Fruit fly (Drosophila melanogaster): Measurements from ENCODE around the gene CG9631.

Gene CG9631

dm6 chr3R:14217839-14218238, 8.7 kb downstream of the CG9631 start, which contains the start of gene CG9649:
CG9649 (minus strand) TSS chr3R:14217882.
- TF ChIP-seq Dll (optimal IDR thresholded peaks at IDR 0.05) (no peak), EcR (GFP tag; optimal IDR thresholded peaks at IDR 0.05) (no peak), usp (GFP tag; optimal IDR thresholded peaks at IDR 0.05) (no peak), psq (optimal IDR thresholded peaks at IDR 0.05) (no peak), pan (optimal IDR thresholded peaks at IDR 0.05) (no peak), CG8478 (optimal IDR thresholded peaks at IDR 0.05) (no peak)

- TF ChIP-seq EcR (GFP tag; optimal IDR thresholded peaks at IDR 0.05) (no peak), psq (optimal IDR thresholded peaks at IDR 0.05) (no peak), pan (optimal IDR thresholded peaks at IDR 0.05) (no peak), usp (GFP tag; optimal IDR thresholded peaks at IDR 0.05) (no peak), CG8478 (optimal IDR thresholded peaks at IDR 0.05) (no peak), Dll (optimal IDR thresholded peaks at IDR 0.05) (no peak)
Observed at dm6 chr3R:14214776-14215175, 11.8 kb downstream of the CG9631 start, which contains the start of gene Dop1R1. Dop1R1 (minus strand) TSS chr3R:14214810.

All from whole organism.